Fruit fly (Drosophila melanogaster): ENCODE measurements around the gene CG15369.

The CG15369 gene

dm6 chrX:9201866-9202681, 14.6 kb upstream of the CG15369 start (continued):
- TF ChIP-seq abd-A (tag; optimal IDR thresholded peaks at IDR 0.05) = no peak
- TF ChIP-seq CG10147 (GFP tag; optimal IDR thresholded peaks at IDR 0.05) = peak; percentile 35
- peak; percentile 37 for TF ChIP-seq CG9609 (GFP tag; optimal IDR thresholded peaks at IDR 0.05)
- peak; percentile 61 for TF ChIP-seq Oli (tag; optimal IDR thresholded peaks at IDR 0.05)
- no peak for TF ChIP-seq sqz (GFP tag; optimal IDR thresholded peaks at IDR 0.05)
- TF ChIP-seq CrebB (tag; optimal IDR thresholded peaks at IDR 0.05) = peak; percentile 38
- TF ChIP-seq CG9215 (GFP tag; IDR thresholded peaks at IDR 0.05) = peak; percentile 81
- TF ChIP-seq CG14667 (GFP tag; IDR thresholded peaks at IDR 0.05) = peak; percentile 55
- peak; percentile 78 for TF ChIP-seq schlank (tag; optimal IDR thresholded peaks at IDR 0.05)
- peak; percentile 55 for TF ChIP-seq ssp (GFP tag; IDR thresholded peaks at IDR 0.05)
- no peak for TF ChIP-seq run (tag; optimal IDR thresholded peaks at IDR 0.05)
- TF ChIP-seq H2.0 (GFP tag; IDR thresholded peaks at IDR 0.05) = peak; percentile 75; the same call in 1 of the 2 replicates
- peak; percentile 72 for TF ChIP-seq Hand (GFP tag; optimal IDR thresholded peaks at IDR 0.05)
- TF ChIP-seq Dp (GFP tag; optimal IDR thresholded peaks at IDR 0.05) = no peak
- TF ChIP-seq Atf3 (GFP tag; optimal IDR thresholded peaks at IDR 0.05) = no peak
- no peak for TF ChIP-seq nom (GFP tag; optimal IDR thresholded peaks at IDR 0.05)
- TF ChIP-seq cg (GFP tag; optimal IDR thresholded peaks at IDR 0.05) = no peak
- no peak for TF ChIP-seq CG8359 (GFP tag; optimal IDR thresholded peaks at IDR 0.05; ENCODE audit: borderline replicate concordance)
- peak; percentile 47; the same call in 1 of the 2 replicates for TF ChIP-seq Nf-YA (GFP tag; IDR thresholded peaks at IDR 0.05)
- TF ChIP-seq CG3838 (GFP tag; optimal IDR thresholded peaks at IDR 0.05) = no peak
- TF ChIP-seq pb (GFP tag; optimal IDR thresholded peaks at IDR 0.05) = no peak
- TF ChIP-seq bab2 (GFP tag; optimal IDR thresholded peaks at IDR 0.05) = peak; percentile 11
- peak; percentile 85 for TF ChIP-seq CG7372 (GFP tag; IDR thresholded peaks at IDR 0.05)
- TF ChIP-seq her (GFP tag; optimal IDR thresholded peaks at IDR 0.05) = no peak
- TF ChIP-seq emc (GFP tag; optimal IDR thresholded peaks at IDR 0.05) = no peak
- no peak for TF ChIP-seq ro (GFP tag; IDR thresholded peaks at IDR 0.05)
- no peak for TF ChIP-seq CG7745 (tag; optimal IDR thresholded peaks at IDR 0.05)
- TF ChIP-seq CG7786 (GFP tag; optimal IDR thresholded peaks at IDR 0.05) = peak; percentile 31
- no peak for TF ChIP-seq zen2 (GFP tag; IDR thresholded peaks at IDR 0.05; ENCODE audit: partially characterized antibody)
- no peak for TF ChIP-seq nau (GFP tag; optimal IDR thresholded peaks at IDR 0.05)
- peak; percentile 31 for TF ChIP-seq Bdp1 (GFP tag; optimal IDR thresholded peaks at IDR 0.05)
- TF ChIP-seq croc (GFP tag; conservative IDR thresholded peaks at IDR 0.05) = peak; percentile 42; the same call in 1 of the 3 replicates
- TF ChIP-seq pfk (GFP tag; optimal IDR thresholded peaks at IDR 0.05) = no peak
- TF ChIP-seq fd102C (GFP tag; optimal IDR thresholded peaks at IDR 0.05) = no peak
- peak; percentile 79 for TF ChIP-seq CG11560 (tag; IDR thresholded peaks at IDR 0.05)
- TF ChIP-seq CG12219 (GFP tag; optimal IDR thresholded peaks at IDR 0.05) = peak; percentile 19
- TF ChIP-seq CG3995 (GFP tag; optimal IDR thresholded peaks at IDR 0.05) = no peak
- TF ChIP-seq D19A (tag; optimal IDR thresholded peaks at IDR 0.05) = peak; percentile 70
- peak; percentile 58 for TF ChIP-seq Nf-YB (GFP tag; optimal IDR thresholded peaks at IDR 0.05)
- TF ChIP-seq Dek (tag; optimal IDR thresholded peaks at IDR 0.05) = peak; percentile 82
- TF ChIP-seq toy (GFP tag; IDR thresholded peaks at IDR 0.05) = peak; percentile 66
- TF ChIP-seq vfl (GFP tag; optimal IDR thresholded peaks at IDR 0.05) = no peak
- no peak for TF ChIP-seq gcm2 (GFP tag; optimal IDR thresholded peaks at IDR 0.05)
- TF ChIP-seq CG10543 (GFP tag; optimal IDR thresholded peaks at IDR 0.05) = peak; percentile 76
- peak in 1 of 2 experiments; percentile 9 for TF ChIP-seq Trl (optimal IDR thresholded peaks at IDR 0.05)
- no peak for TF ChIP-seq Trl (GFP tag; optimal IDR thresholded peaks at IDR 0.05)
- TF ChIP-seq wdn (GFP tag; IDR thresholded peaks at IDR 0.05) = peak; percentile 92
- no peak for TF ChIP-seq CG33557 (GFP tag; optimal IDR thresholded peaks at IDR 0.05)
- no peak for TF ChIP-seq pita (GFP tag; optimal IDR thresholded peaks at IDR 0.05)
- peak; percentile 21 for TF ChIP-seq HLH54F (GFP tag; optimal IDR thresholded peaks at IDR 0.05)

All from whole organism, embryonic.